Worm (Caenorhabditis elegans) whole organism, young adult: Measurements from ENCODE around the gene moc-3.

Experiments
- C17E4.6 ChIP-seq: fragments of 200-800 bp; sonication (Bioruptor generic); IDR thresholded peaks from 2 replicates; pipeline ENCODE4 v1.3.6; 2022; ENCODE audit warnings: missing genetic modification reagents, missing genetic modification characterization, missing compliant biosample characterization
- Y56A3A.18 ChIP-seq: fragments of 200-800 bp; sonication (Bioruptor generic); IDR thresholded peaks from 2 replicates; pipeline ENCODE4 v1.3.6; 2022; ENCODE audit warnings: missing genetic modification reagents, missing genetic modification characterization, missing compliant biosample characterization
- Y67H2A.10 ChIP-seq: fragments of 200-800 bp; sonication (Bioruptor generic); conservative IDR thresholded peaks from 2 replicates; pipeline ENCODE4 v1.3.6; 2022; ENCODE audit warnings: missing genetic modification reagents, missing genetic modification characterization, missing compliant biosample characterization
- hmg-1.2 ChIP-seq: fragments of 200-800 bp; sonication (Bioruptor generic); IDR thresholded peaks from 2 replicates; pipeline ENCODE4 v1.3.6; 2022; ENCODE audit warnings: missing genetic modification reagents, missing genetic modification characterization, missing compliant biosample characterization
- nhr-120 ChIP-seq: fragments of 200-800 bp; sonication (Bioruptor generic); IDR thresholded peaks from 2 replicates; pipeline ENCODE4 v1.3.6; 2022; ENCODE audit warnings: missing genetic modification characterization, missing compliant biosample characterization
- unc-130 ChIP-seq: sonication (generic microtip); optimal IDR thresholded peaks from 2 replicates; lab custom pipeline; 2016; ENCODE audit warnings: missing genetic modification reagents, missing genetic modification characterization, missing compliant biosample characterization

DNA sequence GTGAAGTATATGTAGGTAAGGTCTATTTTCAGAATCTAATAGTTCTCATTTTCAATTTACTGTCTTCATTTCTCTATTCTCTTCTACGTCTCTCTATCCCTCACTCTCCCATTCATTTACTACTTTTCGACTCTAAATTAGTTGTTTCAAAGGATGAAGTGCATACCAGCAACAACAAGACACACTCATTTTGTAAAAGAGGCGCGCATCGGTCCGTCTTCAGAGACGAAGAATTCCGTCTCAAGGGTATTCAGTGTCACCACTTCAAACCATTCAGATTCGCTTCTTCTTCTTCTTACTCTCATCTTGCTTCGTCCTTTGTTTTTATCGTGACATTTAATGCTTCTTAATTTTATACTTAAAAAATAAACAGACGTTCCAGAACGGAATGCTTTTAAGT lies 41.0 kb downstream of the moc-3 start:
- TF ChIP-seq Y56A3A.18 (GFP tag; lab: Robert Waterston, UW), result no peak
- TF ChIP-seq unc-130 (GFP tag; lab: Kevin White, UChicago), result no peak
- no peak for TF ChIP-seq hmg-1.2 (GFP tag; lab: Robert Waterston, UW)
- TF ChIP-seq nhr-120 (GFP tag; lab: Robert Waterston, UW), result no peak
- no peak for TF ChIP-seq C17E4.6 (GFP tag; lab: Robert Waterston, UW)
- TF ChIP-seq Y67H2A.10 (GFP tag; lab: Robert Waterston, UW), result no peak
